Worm (Caenorhabditis elegans) whole organism, L3 larva: ENCODE data around the gene mig-22.

Source experiments
- R02D3.7 ChIP-seq: fragments of 150-350 bp; optimal IDR thresholded peaks from 2 replicates; lab custom pipeline; 2014; ENCODE audit warnings: missing biosample characterization, missing genetic modification characterization
- ZK546.5 ChIP-seq: sonication (generic microtip); optimal IDR thresholded peaks from 2 replicates; lab custom pipeline; 2017; ENCODE audit warnings: missing biosample characterization, missing genetic modification characterization
- aly-2 ChIP-seq: fragments of 150-350 bp; optimal IDR thresholded peaks from 2 replicates; lab custom pipeline; 2014; ENCODE audit warnings: missing biosample characterization, missing genetic modification characterization
- ama-1 ChIP-seq: fragments of 150-350 bp; optimal IDR thresholded peaks from 2 replicates; lab custom pipeline; 2018
- ceh-16 ChIP-seq: sonication (generic microtip); optimal IDR thresholded peaks from 2 replicates; lab custom pipeline; 2017; ENCODE audit warnings: missing biosample characterization, missing genetic modification characterization
- ceh-28 ChIP-seq: fragments of 150-350 bp; optimal IDR thresholded peaks from 2 replicates; lab custom pipeline; 2014; ENCODE audit warnings: missing biosample characterization, missing genetic modification reagents, missing genetic modification characterization
- ceh-82 ChIP-seq: fragments of 150-350 bp; optimal IDR thresholded peaks from 2 replicates; lab custom pipeline; 2014; ENCODE audit warnings: missing biosample characterization, missing genetic modification characterization
- ceh-9 ChIP-seq: sonication (generic microtip); optimal IDR thresholded peaks from 2 replicates; lab custom pipeline; 2018; ENCODE audit warnings: missing biosample characterization, missing genetic modification characterization
- daf-12 ChIP-seq: fragments of 150-350 bp; optimal IDR thresholded peaks from 2 replicates; lab custom pipeline; 2014; ENCODE audit warnings: missing biosample characterization, missing genetic modification reagents, missing genetic modification characterization
- egl-27 ChIP-seq: sonication (generic microtip); optimal IDR thresholded peaks from 4 replicates; lab custom pipeline; 2017; ENCODE audit warnings: missing biosample characterization, missing genetic modification reagents, missing genetic modification characterization
- egl-5 ChIP-seq: fragments of 150-350 bp; optimal IDR thresholded peaks from 2 replicates; lab custom pipeline; 2017; ENCODE audit warnings: missing biosample characterization, missing genetic modification reagents, missing genetic modification characterization, inconsistent platforms
- elt-1 ChIP-seq: fragments of 150-350 bp; optimal IDR thresholded peaks from 2 replicates; lab custom pipeline; 2014; ENCODE audit warnings: missing biosample characterization, missing genetic modification characterization
- elt-2 ChIP-seq: sonication (generic microtip); optimal IDR thresholded peaks from 2 replicates; lab custom pipeline; 2016; ENCODE audit warnings: missing genetic modification reagents, mild to moderate bottlenecking, missing genetic modification characterization, missing compliant biosample characterization
- elt-3 ChIP-seq, 3 experiments: fragments of 150-350 bp in 1 of 3; sonication (generic microtip) in 2 of 3; optimal IDR thresholded peaks; 2 replicates in 2 of 3; 4 replicates in 1 of 3; lab custom pipeline; 2014 to 2017; ENCODE audit warnings: missing biosample characterization in 3 of 3, missing genetic modification characterization in 3 of 3
- eor-1 ChIP-seq, 2 experiments: fragments of 150-350 bp; optimal IDR thresholded peaks; 2 replicates each; lab custom pipeline; 2014 to 2018; ENCODE audit warnings: missing biosample characterization in 2 of 2, missing genetic modification characterization in 2 of 2
- fkh-10 ChIP-seq: sonication (generic microtip); optimal IDR thresholded peaks from 2 replicates; lab custom pipeline; 2017; ENCODE audit warnings: missing biosample characterization, missing genetic modification reagents, missing genetic modification characterization
- fkh-2 ChIP-seq: fragments of 150-350 bp; optimal IDR thresholded peaks from 2 replicates; lab custom pipeline; 2014; ENCODE audit warnings: missing biosample characterization, missing genetic modification reagents, missing genetic modification characterization
- fos-1 ChIP-seq: fragments of 150-350 bp; optimal IDR thresholded peaks from 2 replicates; lab custom pipeline; 2014; ENCODE audit warnings: missing biosample characterization, missing genetic modification characterization
- hmg-11 ChIP-seq: sonication (generic microtip); optimal IDR thresholded peaks from 2 replicates; lab custom pipeline; 2016; ENCODE audit warnings: missing genetic modification characterization, missing compliant biosample characterization
- jun-1 ChIP-seq: fragments of 150-350 bp; optimal IDR thresholded peaks from 2 replicates; lab custom pipeline; 2014; ENCODE audit warnings: missing biosample characterization, missing genetic modification reagents, missing genetic modification characterization
- lin-15B ChIP-seq: fragments of 150-350 bp; optimal IDR thresholded peaks from 2 replicates; lab custom pipeline; 2014; ENCODE audit warnings: missing biosample characterization, missing genetic modification characterization
- lin-39 ChIP-seq: fragments of 150-350 bp; optimal IDR thresholded peaks from 2 replicates; lab custom pipeline; 2018; ENCODE audit warnings: missing biosample characterization, missing genetic modification reagents, missing genetic modification characterization
- lsy-12 ChIP-seq: sonication (generic microtip); optimal IDR thresholded peaks from 2 replicates; lab custom pipeline; 2016; ENCODE audit warnings: mild to moderate bottlenecking, missing genetic modification characterization, missing compliant biosample characterization
- mdl-1 ChIP-seq: fragments of 150-350 bp; optimal IDR thresholded peaks from 2 replicates; lab custom pipeline; 2014; ENCODE audit warnings: missing biosample characterization, missing genetic modification characterization
- mml-1 ChIP-seq: fragments of 150-350 bp; sonication (generic microtip); optimal IDR thresholded peaks from 3 replicates; lab custom pipeline; 2014; ENCODE audit warnings: missing biosample characterization, missing genetic modification characterization
- nfya-1 ChIP-seq: sonication (generic microtip); optimal IDR thresholded peaks from 2 replicates; lab custom pipeline; 2017; ENCODE audit warnings: missing genetic modification characterization, mild to moderate bottlenecking, missing compliant biosample characterization, antibody characterized with exemption, moderate library complexity; ENCODE audit not compliant: insufficient read depth
- nhr-11 ChIP-seq: fragments of 150-350 bp; optimal IDR thresholded peaks from 2 replicates; lab custom pipeline; 2014; ENCODE audit warnings: missing biosample characterization, missing genetic modification characterization
- nhr-12 ChIP-seq: fragments of 150-350 bp; optimal IDR thresholded peaks from 2 replicates; lab custom pipeline; 2014; ENCODE audit warnings: missing biosample characterization, missing genetic modification characterization
- nhr-23 ChIP-seq: fragments of 150-350 bp; optimal IDR thresholded peaks from 2 replicates; lab custom pipeline; 2014; ENCODE audit warnings: missing biosample characterization, missing genetic modification reagents, missing genetic modification characterization
- nhr-237 ChIP-seq: fragments of 150-350 bp; optimal IDR thresholded peaks from 2 replicates; lab custom pipeline; 2014; ENCODE audit warnings: missing biosample characterization, missing genetic modification characterization
- nhr-25 ChIP-seq: sonication (generic microtip); optimal IDR thresholded peaks from 2 replicates; lab custom pipeline; 2017; ENCODE audit warnings: missing biosample characterization, missing genetic modification characterization
- nhr-28 ChIP-seq: fragments of 150-350 bp; optimal IDR thresholded peaks from 2 replicates; lab custom pipeline; 2014; ENCODE audit warnings: missing biosample characterization, missing genetic modification characterization
- nhr-43 ChIP-seq: sonication (generic microtip); optimal IDR thresholded peaks from 2 replicates; lab custom pipeline; 2016; ENCODE audit warnings: mild to moderate bottlenecking, missing genetic modification characterization, missing compliant biosample characterization; ENCODE audit not compliant: poor library complexity, severe bottlenecking
- nhr-67 ChIP-seq: fragments of 150-350 bp; optimal IDR thresholded peaks from 2 replicates; lab custom pipeline; 2014; ENCODE audit warnings: missing biosample characterization, missing genetic modification characterization
- nhr-76 ChIP-seq: fragments of 150-350 bp; sonication (generic microtip); optimal IDR thresholded peaks from 5 replicates; lab custom pipeline; 2014; ENCODE audit warnings: missing biosample characterization, missing genetic modification characterization
- nhr-77 ChIP-seq: fragments of 150-350 bp; optimal IDR thresholded peaks from 2 replicates; lab custom pipeline; 2014; ENCODE audit warnings: missing biosample characterization, missing genetic modification characterization
- pha-4 ChIP-seq: fragments of 150-350 bp; optimal IDR thresholded peaks from 2 replicates; lab custom pipeline; 2014; ENCODE audit warnings: missing biosample characterization, missing genetic modification reagents, missing genetic modification characterization
- pqm-1 ChIP-seq: fragments of 150-350 bp; optimal IDR thresholded peaks from 2 replicates; lab custom pipeline; 2017; ENCODE audit warnings: missing biosample characterization, missing genetic modification characterization, inconsistent platforms
- sea-2 ChIP-seq: fragments of 150-350 bp; sonication (generic microtip); optimal IDR thresholded peaks from 4 replicates; lab custom pipeline; 2014; ENCODE audit warnings: missing biosample characterization, missing genetic modification reagents, missing genetic modification characterization
- skn-1 ChIP-seq: fragments of 150-350 bp; optimal IDR thresholded peaks from 2 replicates; lab custom pipeline; 2014; ENCODE audit warnings: missing biosample characterization, missing genetic modification characterization
- snpc-4 ChIP-seq: fragments of 150-350 bp; optimal IDR thresholded peaks from 2 replicates; lab custom pipeline; 2014; ENCODE audit warnings: missing biosample characterization, missing genetic modification characterization
- tbx-2 ChIP-seq: sonication (generic microtip); optimal IDR thresholded peaks from 2 replicates; lab custom pipeline; 2016; ENCODE audit warnings: mild to moderate bottlenecking, missing genetic modification characterization, missing compliant biosample characterization
- unc-39 ChIP-seq: sonication (generic microtip); optimal IDR thresholded peaks from 4 replicates; lab custom pipeline; 2017; ENCODE audit warnings: missing biosample characterization, missing genetic modification characterization
- unc-62 ChIP-seq: fragments of 150-350 bp; sonication (generic microtip); optimal IDR thresholded peaks from 4 replicates; lab custom pipeline; 2014; ENCODE audit warnings: missing biosample characterization, missing genetic modification reagents, missing genetic modification characterization
- zag-1 ChIP-seq: fragments of 150-350 bp; optimal IDR thresholded peaks from 2 replicates; lab custom pipeline; 2014; ENCODE audit warnings: missing biosample characterization, missing genetic modification characterization
- ztf-11 ChIP-seq: fragments of 150-350 bp; optimal IDR thresholded peaks from 2 replicates; lab custom pipeline; 2014; ENCODE audit warnings: missing biosample characterization, missing genetic modification characterization
- ztf-4 ChIP-seq: fragments of 150-350 bp; optimal IDR thresholded peaks from 2 replicates; lab custom pipeline; 2014; ENCODE audit warnings: missing biosample characterization, missing genetic modification characterization

mig-22 gene

DNA sequence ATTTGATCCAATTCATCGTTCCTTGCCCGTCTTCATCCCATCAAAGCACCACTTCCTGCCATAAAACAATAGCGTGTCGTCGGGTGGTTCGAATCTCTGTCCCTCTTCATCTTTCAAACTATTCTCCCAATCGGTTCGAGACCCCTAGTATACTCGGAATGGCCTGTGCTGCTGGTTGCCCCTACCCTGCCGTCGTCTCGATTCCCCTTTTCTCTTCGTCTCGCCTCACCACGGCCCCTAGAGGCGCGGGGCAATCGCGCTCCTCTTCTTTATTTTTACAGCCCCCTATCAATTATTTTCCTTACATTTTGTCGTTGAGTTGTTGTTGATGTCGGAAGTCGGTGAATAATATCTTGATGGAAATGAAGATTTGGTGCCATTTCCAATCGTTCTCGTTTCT is 21.5 kb upstream of the mig-22 start:
- no peak for TF ChIP-seq nhr-76 (tag; lab: Kevin White, UChicago)
- peak; percentile 32 for TF ChIP-seq egl-5 (tag; lab: Kevin White, UChicago)
- TF ChIP-seq unc-62 (GFP tag; lab: Kevin White, UChicago) = no peak
- no peak for TF ChIP-seq egl-27
- no peak for TF ChIP-seq pha-4
- TF ChIP-seq nfya-1 (tag; lab: Kevin White, UChicago) = peak; percentile 25
- no peak for TF ChIP-seq unc-39 (tag; lab: Kevin White, UChicago)
- TF ChIP-seq hmg-11 (tag; lab: Kevin White, UChicago) = peak; percentile 40
- peak; percentile 17 for TF ChIP-seq lin-15B (tag; lab: Kevin White, UChicago)
- no peak for TF ChIP-seq sea-2 (GFP tag; lab: Kevin White, UChicago)
- TF ChIP-seq nhr-25 (tag; lab: Kevin White, UChicago) = no peak
- no peak for TF ChIP-seq ztf-4 (tag; lab: Kevin White, UChicago)
- peak; percentile 73 for TF ChIP-seq lin-39 (tag; lab: Kevin White, UChicago)
- TF ChIP-seq elt-2 (tag; lab: Kevin White, UChicago) = no peak
- no peak for TF ChIP-seq R02D3.7 (tag; lab: Kevin White, UChicago)
- no peak for TF ChIP-seq nhr-11 (tag; lab: Kevin White, UChicago)

DNA sequence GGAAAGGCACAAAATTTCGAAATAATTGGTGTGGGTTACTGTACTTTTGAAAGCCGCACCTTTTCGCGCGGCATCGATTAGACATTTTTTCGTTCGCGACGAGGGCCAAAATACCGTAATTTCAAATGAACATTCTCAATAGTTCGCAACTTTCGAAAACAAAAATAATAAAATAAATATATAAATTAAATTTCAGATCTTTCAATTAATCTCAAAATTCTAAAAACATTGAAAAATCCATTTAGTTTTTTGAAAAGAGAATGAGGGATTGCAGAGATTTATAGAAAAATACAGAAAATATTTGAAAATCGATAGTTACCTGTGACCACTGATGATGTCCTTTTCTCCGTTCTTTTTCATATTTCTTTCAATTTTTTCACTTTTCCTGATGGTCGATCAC is 18.9 kb upstream of the mig-22 start, which contains the start of gene K02D10.8:
K02D10.8 (plus strand) TSS at position 301 of the 400 bp plus-strand sequence.
- TF ChIP-seq pha-4 = no peak

DNA sequence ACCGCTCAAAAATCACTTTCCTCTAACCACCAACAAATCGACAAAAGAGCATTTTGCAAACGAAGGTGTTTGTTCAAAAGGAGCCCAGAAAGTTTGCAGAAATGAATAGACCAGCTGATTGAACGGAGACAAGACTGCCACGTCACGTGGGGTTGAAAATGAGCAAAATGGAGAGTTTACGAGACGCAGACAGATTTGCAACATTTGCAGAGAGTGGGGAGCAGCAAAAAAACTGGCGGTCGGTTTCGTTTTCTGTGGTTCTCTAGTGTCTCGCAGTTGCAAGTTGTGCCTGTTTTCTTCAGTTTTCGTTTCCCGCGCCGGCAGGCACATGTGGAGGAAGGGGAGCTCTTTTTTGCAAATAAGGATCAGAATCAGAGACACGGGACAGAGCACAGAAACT is 18.3 kb upstream of the mig-22 start:
- TF ChIP-seq nhr-43 (no peak), ama-1 (lab: Kevin White, UChicago) (no peak), ztf-11 (tag; lab: Kevin White, UChicago) (no peak), jun-1 (tag; lab: Kevin White, UChicago) (peak; percentile 69), fkh-2 (tag; lab: Kevin White, UChicago) (no peak), nhr-28 (tag; lab: Kevin White, UChicago) (no peak), nfya-1 (tag; lab: Kevin White, UChicago) (peak; percentile 64), unc-62 (GFP tag; lab: Kevin White, UChicago) (no peak), sea-2 (GFP tag; lab: Kevin White, UChicago) (no peak), eor-1 (tag; optimal IDR thresholded peaks at IDR 0.05; lab: Kevin White, UChicago) (no peak), zag-1 (tag; lab: Kevin White, UChicago) (no peak), lin-39 (tag; lab: Kevin White, UChicago) (peak; percentile 80), ceh-82 (no peak), ceh-28 (tag; lab: Kevin White, UChicago) (no peak), nhr-11 (tag; lab: Kevin White, UChicago) (peak; percentile 36), elt-2 (tag; lab: Kevin White, UChicago) (peak; percentile 28), nhr-23 (tag; lab: Kevin White, UChicago) (no peak), egl-27 (no peak), aly-2 (no peak), unc-39 (tag; lab: Kevin White, UChicago) (no peak), egl-5 (tag; lab: Kevin White, UChicago) (no peak), skn-1 (tag; lab: Kevin White, UChicago) (no peak), R02D3.7 (tag; lab: Kevin White, UChicago) (no peak), fkh-10 (GFP tag; lab: Kevin White, UChicago) (no peak), elt-1 (tag; lab: Kevin White, UChicago) (no peak), nhr-67 (tag; lab: Kevin White, UChicago) (no peak), nhr-237 (tag; lab: Kevin White, UChicago) (no peak), pqm-1 (peak; percentile 36), fos-1 (no peak), nhr-77 (tag; lab: Kevin White, UChicago) (no peak), ceh-9 (tag; lab: Kevin White, UChicago) (no peak), lsy-12 (tag; lab: Kevin White, UChicago) (no peak), tbx-2 (tag; lab: Kevin White, UChicago) (no peak), snpc-4 (tag; lab: Kevin White, UChicago) (no peak), nhr-25 (tag; lab: Kevin White, UChicago) (no peak), mml-1 (tag; lab: Kevin White, UChicago) (no peak), ceh-16 (tag; lab: Kevin White, UChicago) (no peak), nhr-76 (tag; lab: Kevin White, UChicago) (no peak), mdl-1 (tag; lab: Kevin White, UChicago) (peak; percentile 71), ztf-4 (tag; lab: Kevin White, UChicago) (no peak), daf-12 (tag; lab: Kevin White, UChicago) (no peak), ZK546.5 (tag; lab: Kevin White, UChicago) (no peak), elt-3 (tag; optimal IDR thresholded peaks at IDR 0.05; lab: Kevin White, UChicago) (no peak), pha-4 (peak; percentile 96), nhr-12 (tag; lab: Kevin White, UChicago) (no peak), hmg-11 (tag; lab: Kevin White, UChicago) (no peak), lin-15B (tag; lab: Kevin White, UChicago) (peak; percentile 27)
